Fruit fly (Drosophila melanogaster): ENCODE data around the gene CG15423.
A peak's percentile ranks its signal among the peaks of the same experiment; 100 is the strongest.

Gene CG15423

DNA sequence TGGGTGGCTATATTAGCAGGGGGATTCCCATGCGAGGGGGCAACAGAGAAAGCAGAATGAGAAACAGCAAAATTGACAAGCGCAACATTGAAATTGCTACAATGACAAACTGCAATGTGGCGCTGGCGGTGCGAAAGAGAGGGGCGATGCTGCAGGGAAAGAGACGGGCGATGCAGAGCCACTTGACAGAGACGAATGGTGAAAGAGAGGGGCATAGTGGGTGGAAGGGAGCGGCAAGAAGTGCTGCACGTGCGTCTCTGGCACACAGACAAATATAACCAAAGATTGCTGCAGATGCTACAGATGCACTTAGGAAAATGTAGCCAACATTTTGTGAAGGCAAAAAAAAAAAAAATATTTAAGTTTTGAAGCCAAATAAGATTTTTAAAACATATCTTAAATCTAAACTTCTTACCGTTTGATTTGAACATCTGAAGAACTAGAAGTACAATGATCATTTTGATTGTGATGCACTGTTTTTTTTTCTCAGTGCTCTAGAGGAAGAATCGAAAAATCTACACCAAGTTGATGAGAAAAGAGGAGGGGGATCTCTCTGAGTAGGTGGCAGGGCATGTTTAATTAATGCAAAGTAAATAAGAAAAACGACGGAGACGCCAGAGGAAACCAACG lies 39.5 kb downstream of the CG15423 start (continued):
- TF ChIP-seq Sox102F (GFP tag; optimal IDR thresholded peaks at IDR 0.05), result peak; percentile 22
- peak; percentile 15 for TF ChIP-seq CG8319 (GFP tag; optimal IDR thresholded peaks at IDR 0.05)
- TF ChIP-seq OdsH (GFP tag; optimal IDR thresholded peaks at IDR 0.05), result peak; percentile 78
- no peak for TF ChIP-seq vri (GFP tag; optimal IDR thresholded peaks at IDR 0.05)
- TF ChIP-seq Hr39 (GFP tag; optimal IDR thresholded peaks at IDR 0.05), result peak; percentile 48
- TF ChIP-seq achi (GFP tag; optimal IDR thresholded peaks at IDR 0.05), result peak; percentile 71
- peak; percentile 66 for TF ChIP-seq eg (GFP tag; IDR thresholded peaks at IDR 0.05)
- peak; percentile 67 for TF ChIP-seq CG15336 (GFP tag; IDR thresholded peaks at IDR 0.05)
- TF ChIP-seq CG6854 (GFP tag; optimal IDR thresholded peaks at IDR 0.05), result no peak
- peak; percentile 81 for TF ChIP-seq Eip78C (GFP tag)
- TF ChIP-seq lz (GFP tag; optimal IDR thresholded peaks at IDR 0.05), result peak; percentile 57
- TF ChIP-seq ss (GFP tag; optimal IDR thresholded peaks at IDR 0.05), result peak; percentile 6 to 63
- TF ChIP-seq fkh (GFP tag; optimal IDR thresholded peaks at IDR 0.05), result no peak
- peak; percentile 60 for TF ChIP-seq Gug (GFP tag; IDR thresholded peaks at IDR 0.05)
- TF ChIP-seq CG3919 (GFP tag; optimal IDR thresholded peaks at IDR 0.05), result peak; percentile 69
- no peak for TF ChIP-seq Hr38 (GFP tag; optimal IDR thresholded peaks at IDR 0.05)
- peak; percentile 69 for TF ChIP-seq CG32006 (GFP tag; optimal IDR thresholded peaks at IDR 0.05)
- TF ChIP-seq CG11762 (GFP tag; optimal IDR thresholded peaks at IDR 0.05; ENCODE audit: insufficient read depth), result peak; percentile 27
- peak; percentile 1 for TF ChIP-seq Sox15 (GFP tag; optimal IDR thresholded peaks at IDR 0.05)
- TF ChIP-seq net (GFP tag; optimal IDR thresholded peaks at IDR 0.05), result peak; percentile 67
- peak; percentile 84 for TF ChIP-seq CG6163 (GFP tag; IDR thresholded peaks at IDR 0.05)
- TF ChIP-seq spab (GFP tag; optimal IDR thresholded peaks at IDR 0.05), result peak; percentile 54
- TF ChIP-seq Eip93F (GFP tag; optimal IDR thresholded peaks at IDR 0.05), result no peak
- peak; percentile 28 for TF ChIP-seq CG7368 (GFP tag; optimal IDR thresholded peaks at IDR 0.05)
- TF ChIP-seq topi (GFP tag; optimal IDR thresholded peaks at IDR 0.05), result peak; percentile 36
- peak; percentile 78 for TF ChIP-seq pdm3 (GFP tag; optimal IDR thresholded peaks at IDR 0.05)
- TF ChIP-seq CG10669 (GFP tag; optimal IDR thresholded peaks at IDR 0.05), result peak; percentile 68
- TF ChIP-seq CG16779 (tag; optimal IDR thresholded peaks at IDR 0.05), result peak; percentile 4
- TF ChIP-seq cyc (GFP tag; optimal IDR thresholded peaks at IDR 0.05), result peak; percentile 36
- peak; percentile 26 for TF ChIP-seq Lpt (GFP tag; optimal IDR thresholded peaks at IDR 0.05)
- peak; percentile 73 for TF ChIP-seq Sox14 (GFP tag; optimal IDR thresholded peaks at IDR 0.05)
- TF ChIP-seq Met (GFP tag; optimal IDR thresholded peaks at IDR 0.05), result peak; percentile 32
- TF ChIP-seq dac (GFP tag; optimal IDR thresholded peaks at IDR 0.05), result peak; percentile 9
- TF ChIP-seq CG11294 (GFP tag; IDR thresholded peaks at IDR 0.05), result no peak; the same call in 1 of the 2 replicates
- no peak for TF ChIP-seq fd85E (GFP tag; optimal IDR thresholded peaks at IDR 0.05)
- peak; percentile 26 for TF ChIP-seq CG1621 (tag; optimal IDR thresholded peaks at IDR 0.05)
- peak; percentile 63 for TF ChIP-seq CG3032 (tag; optimal IDR thresholded peaks at IDR 0.05)
- TF ChIP-seq Ets96B (tag; optimal IDR thresholded peaks at IDR 0.05), result peak; percentile 73
- TF ChIP-seq Smox (GFP tag; optimal IDR thresholded peaks at IDR 0.05), result peak; percentile 49
- TF ChIP-seq CG34406 (GFP tag; optimal IDR thresholded peaks at IDR 0.05), result peak; percentile 42
- peak; percentile 71 for TF ChIP-seq CG6792 (GFP tag; optimal IDR thresholded peaks at IDR 0.05)
- peak; percentile 17 for TF ChIP-seq CG6276 (GFP tag; optimal IDR thresholded peaks at IDR 0.05)

DNA sequence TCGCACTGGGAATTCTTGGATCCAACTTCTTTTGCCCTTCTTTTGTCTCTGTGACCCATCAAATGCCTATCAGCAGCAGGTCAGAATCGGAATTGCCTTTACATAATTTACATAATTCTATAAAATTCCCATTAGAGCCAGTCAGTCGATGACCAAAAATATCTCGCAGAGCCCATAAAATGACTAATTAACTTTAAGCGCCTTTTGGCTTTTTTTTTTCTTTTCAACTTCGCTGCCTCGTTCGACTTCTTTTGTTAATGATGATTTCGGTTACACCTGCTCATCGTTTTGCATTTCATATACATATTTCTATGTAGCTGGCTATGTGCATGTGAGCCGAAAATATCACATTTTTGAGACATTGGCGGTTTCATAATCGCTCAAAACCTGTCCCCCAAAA lies 45.9 kb downstream of the CG15423 start:
- TF ChIP-seq CG7368 (GFP tag; optimal IDR thresholded peaks at IDR 0.05), result no peak
- TF ChIP-seq dac (GFP tag; optimal IDR thresholded peaks at IDR 0.05), result no peak
- no peak for TF ChIP-seq CG10669 (GFP tag; optimal IDR thresholded peaks at IDR 0.05)
- TF ChIP-seq Hr39 (GFP tag; optimal IDR thresholded peaks at IDR 0.05), result no peak
- TF ChIP-seq CG6163 (GFP tag; IDR thresholded peaks at IDR 0.05), result no peak
- TF ChIP-seq salr (GFP tag; optimal IDR thresholded peaks at IDR 0.05), result no peak
- no peak for TF ChIP-seq CG6854 (GFP tag; optimal IDR thresholded peaks at IDR 0.05)
- no peak for TF ChIP-seq CG32006 (GFP tag; optimal IDR thresholded peaks at IDR 0.05)
- no peak for TF ChIP-seq vri (GFP tag; optimal IDR thresholded peaks at IDR 0.05)
- no peak for TF ChIP-seq Sox14 (GFP tag; optimal IDR thresholded peaks at IDR 0.05)
- no peak for TF ChIP-seq esn (GFP tag; optimal IDR thresholded peaks at IDR 0.05)
- no peak for TF ChIP-seq Eip93F (GFP tag; optimal IDR thresholded peaks at IDR 0.05)
- TF ChIP-seq fkh (GFP tag; optimal IDR thresholded peaks at IDR 0.05), result no peak
- no peak for TF ChIP-seq Eip75B (GFP tag; optimal IDR thresholded peaks at IDR 0.05)
- TF ChIP-seq Met (GFP tag; optimal IDR thresholded peaks at IDR 0.05), result no peak
- no peak for TF ChIP-seq Hr4 (GFP tag; optimal IDR thresholded peaks at IDR 0.05)
- no peak for TF ChIP-seq eg (GFP tag; IDR thresholded peaks at IDR 0.05)
- TF ChIP-seq CG3919 (GFP tag; optimal IDR thresholded peaks at IDR 0.05), result no peak
- TF ChIP-seq pdm3 (GFP tag; optimal IDR thresholded peaks at IDR 0.05), result no peak
- TF ChIP-seq CG6792 (GFP tag; optimal IDR thresholded peaks at IDR 0.05), result no peak

All from whole organism, prepupa.